Fruit fly (Drosophila melanogaster): Measurements from ENCODE around the gene Cftr.

Gene Cftr

DNA sequence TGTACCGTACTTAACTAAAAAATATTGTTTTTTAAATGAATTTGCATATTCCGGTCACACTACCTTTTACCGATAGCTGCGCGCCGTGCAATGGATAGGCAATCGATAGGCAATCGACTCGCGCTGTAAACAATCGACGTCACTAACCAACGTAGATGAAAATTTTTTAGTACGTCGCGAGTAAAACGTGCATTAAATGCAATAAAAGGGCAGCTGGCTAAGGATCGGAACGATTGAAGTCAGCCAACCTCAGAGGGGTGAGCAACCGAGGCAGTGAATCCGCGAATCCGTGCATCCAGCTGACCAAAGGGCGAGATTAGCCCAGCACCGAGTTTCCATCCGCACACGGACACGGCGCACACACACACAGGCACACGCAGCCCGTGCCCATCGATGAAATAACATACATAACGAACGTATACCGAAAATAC, 25.5 kb downstream of the Cftr start, which contains the start of gene Pp1alpha-96A (continued):
- TF ChIP-seq CG15073 (GFP tag; optimal IDR thresholded peaks at IDR 0.05) (no peak), Pdp1 (GFP tag; optimal IDR thresholded peaks at IDR 0.05) (peak in 1 of 2 experiments; percentile 78), CG2875 (GFP tag; optimal IDR thresholded peaks at IDR 0.05) (no peak), CG11504 (tag; optimal IDR thresholded peaks at IDR 0.05) (no peak), tll (GFP tag; optimal IDR thresholded peaks at IDR 0.05) (no peak), CG6272 (GFP tag; IDR thresholded peaks at IDR 0.05) (peak; percentile 17; the same call in 1 of the 2 replicates), ato (GFP tag; IDR thresholded peaks at IDR 0.05; ENCODE audit: partially characterized antibody) (peak; percentile 86), nerfin-2 (GFP tag; IDR thresholded peaks at IDR 0.05; ENCODE audit: partially characterized antibody) (peak; percentile 62; the same call in 1 of the 2 replicates), mam (GFP tag; optimal IDR thresholded peaks at IDR 0.05) (peak; percentile 24), Ravus (GFP tag; IDR thresholded peaks at IDR 0.05) (no peak), ind (GFP tag; optimal IDR thresholded peaks at IDR 0.05) (peak; percentile 11), pfk (GFP tag; optimal IDR thresholded peaks at IDR 0.05) (no peak), gcm (GFP tag; optimal IDR thresholded peaks at IDR 0.05) (peak; percentile 37), kay (GFP tag; optimal IDR thresholded peaks at IDR 0.05) (no peak), CG12769 (tag; optimal IDR thresholded peaks at IDR 0.05) (no peak), CG10267 (tag; optimal IDR thresholded peaks at IDR 0.05) (peak; percentile 38), zfh1 (GFP tag; IDR thresholded peaks at IDR 0.05) (peak; percentile 40; the same call in 1 of the 3 replicates), otp (GFP tag; IDR thresholded peaks at IDR 0.05) (no peak), CG9727 (GFP tag; optimal IDR thresholded peaks at IDR 0.05) (peak; percentile 21), CG7987 (GFP tag; optimal IDR thresholded peaks at IDR 0.05) (no peak), dysf (GFP tag; IDR thresholded peaks at IDR 0.05) (no peak), pb (GFP tag; optimal IDR thresholded peaks at IDR 0.05) (no peak), caup (GFP tag; optimal IDR thresholded peaks at IDR 0.05; ENCODE audit: severe bottlenecking) (no peak), CG11093 (GFP tag; IDR thresholded peaks at IDR 0.05) (no peak), Hand (GFP tag; optimal IDR thresholded peaks at IDR 0.05) (peak; percentile 16), Rfx (GFP tag; IDR thresholded peaks at IDR 0.05) (peak; percentile 40; the same call in 1 of the 2 replicates), lbe (GFP tag; optimal IDR thresholded peaks at IDR 0.05) (no peak), CG12391 (tag; optimal IDR thresholded peaks at IDR 0.05) (peak; percentile 23), CG18011 (GFP tag; optimal IDR thresholded peaks at IDR 0.05) (no peak), chn (GFP tag; optimal IDR thresholded peaks at IDR 0.05) (no peak), Poxn (GFP tag; IDR thresholded peaks at IDR 0.05) (no peak), usp (GFP tag; optimal IDR thresholded peaks at IDR 0.05) (no peak), CG33557 (GFP tag; optimal IDR thresholded peaks at IDR 0.05) (no peak), CG1603 (tag; optimal IDR thresholded peaks at IDR 0.05) (peak; percentile 75), pan (optimal IDR thresholded peaks at IDR 0.05) (no peak), pan (GFP tag; optimal IDR thresholded peaks at IDR 0.05 in 1 of 2, IDR thresholded peaks at IDR 0.05 in 1 of 2) (no peak), Bteb2 (GFP tag; optimal IDR thresholded peaks at IDR 0.05) (peak; percentile 27), zen (tag; optimal IDR thresholded peaks at IDR 0.05) (peak; percentile 22), MBD-R2 (GFP tag; IDR thresholded peaks at IDR 0.05) (peak; percentile 54; the same call in 1 of the 2 replicates), Bgb (GFP tag; IDR thresholded peaks at IDR 0.05; ENCODE audit: partially characterized antibody) (peak; percentile 92), sens (GFP tag) (peak; percentile 45), CG8359 (GFP tag; optimal IDR thresholded peaks at IDR 0.05; ENCODE audit: borderline replicate concordance) (no peak), run (tag; optimal IDR thresholded peaks at IDR 0.05) (no peak), CG3281 (GFP tag; optimal IDR thresholded peaks at IDR 0.05) (no peak), CG34224 (GFP tag; IDR thresholded peaks at IDR 0.05; ENCODE audit: partially characterized antibody) (peak; percentile 82), CrebB (tag; optimal IDR thresholded peaks at IDR 0.05) (no peak), CG17361 (GFP tag; IDR thresholded peaks at IDR 0.05) (no peak), CG11247 (GFP tag; IDR thresholded peaks at IDR 0.05) (no peak), CG7786 (GFP tag; optimal IDR thresholded peaks at IDR 0.05) (no peak), CG10274 (GFP tag; optimal IDR thresholded peaks at IDR 0.05) (no peak)
